Worm (Caenorhabditis elegans): ENCODE data around the gene praf-3.

- TF ChIP-seq arid-1 (GFP tag; conservative IDR thresholded peaks at IDR 0.05) (no peak), dve-1 (tag; optimal IDR thresholded peaks at IDR 0.05; ENCODE audit: insufficient read depth) (no peak), lin-13 (GFP tag; optimal IDR thresholded peaks at IDR 0.05) (no peak), skn-1 (tag; optimal IDR thresholded peaks at IDR 0.05) (no peak), saeg-2 (GFP tag; IDR thresholded peaks at IDR 0.05) (no peak), lir-3 (tag; optimal IDR thresholded peaks at IDR 0.05) (no peak), nhr-42 (GFP tag; IDR thresholded peaks at IDR 0.05) (no peak), Y5F2A.4 (GFP tag; optimal IDR thresholded peaks at IDR 0.05) (no peak), aly-2 (tag; optimal IDR thresholded peaks at IDR 0.05) (no peak)
Observed at ce11 chrIV:8420961-8421360, 41.2 kb downstream of the praf-3 start, which contains the start of gene M116.5.

Measured in whole organism, L4 larva.